Worm (Caenorhabditis elegans) whole organism, L4 larva: ENCODE results near the gene M176.16.
A peak's percentile ranks its signal among the peaks of the same experiment; 100 is the strongest.

ENCODE experiments used
- T26A8.4 ChIP-seq: fragments of 200-800 bp; sonication (Bioruptor generic); IDR thresholded peaks from 2 replicates; pipeline ENCODE4 v1.3.6; 2022; ENCODE audit warnings: missing genetic modification characterization, missing compliant biosample characterization
- Y5F2A.4 ChIP-seq: fragments of 200-800 bp; sonication (Bioruptor generic); optimal IDR thresholded peaks from 2 replicates; lab custom pipeline; 2018; ENCODE audit warnings: mild to moderate bottlenecking, missing genetic modification characterization, missing compliant biosample characterization
- ZK337.2 ChIP-seq: fragments of 200-800 bp; sonication (Bioruptor generic); IDR thresholded peaks from 2 replicates; pipeline ENCODE4 v1.3.6; 2022; ENCODE audit warnings: missing genetic modification reagents, missing genetic modification characterization, missing compliant biosample characterization
- arid-1 ChIP-seq: fragments of 200-800 bp; sonication (Bioruptor generic); conservative IDR thresholded peaks from 2 replicates; pipeline ENCODE4 v1.3.6; 2022; ENCODE audit warnings: missing genetic modification reagents, missing genetic modification characterization, missing compliant biosample characterization
- ceh-44 ChIP-seq: fragments of 200-800 bp; sonication (Bioruptor generic); IDR thresholded peaks from 2 replicates; pipeline ENCODE4 v1.3.6; 2022; ENCODE audit warnings: missing genetic modification reagents, missing genetic modification characterization, missing compliant biosample characterization
- ctbp-1 ChIP-seq: fragments of 200-800 bp; sonication (Bioruptor generic); IDR thresholded peaks from 2 replicates; pipeline ENCODE4 v1.3.6; 2022; ENCODE audit warnings: missing genetic modification reagents, missing genetic modification characterization, missing compliant biosample characterization
- daf-16 ChIP-seq, 3 experiments: sonication (generic microtip); optimal IDR thresholded peaks; 2 replicates each; lab custom pipeline; 2016 to 2017; ENCODE audit warnings: missing genetic modification characterization in 3 of 3, missing genetic modification reagents in 3 of 3, mild to moderate bottlenecking in 2 of 3, missing compliant biosample characterization in 2 of 3, missing biosample characterization in 1 of 3, moderate library complexity in 1 of 3
- daf-19 ChIP-seq: fragments of 200-800 bp; sonication (Bioruptor generic); conservative IDR thresholded peaks from 2 replicates; pipeline ENCODE4 v1.3.6; 2022; ENCODE audit warnings: missing genetic modification characterization, missing compliant biosample characterization
- dmd-6 ChIP-seq: fragments of 200-800 bp; sonication (Bioruptor generic); IDR thresholded peaks from 2 replicates; pipeline ENCODE4 v1.3.6; 2022; ENCODE audit warnings: missing genetic modification reagents, missing genetic modification characterization, missing compliant biosample characterization
- duxl-1 ChIP-seq: sonication (generic microtip); optimal IDR thresholded peaks from 2 replicates; lab custom pipeline; 2016; ENCODE audit warnings: mild to moderate bottlenecking, missing genetic modification characterization, moderate library complexity, missing compliant biosample characterization; ENCODE audit not compliant: poor library complexity
- hlh-11 ChIP-seq: fragments of 200-800 bp; sonication (Bioruptor generic); optimal IDR thresholded peaks from 2 replicates; lab custom pipeline; 2018; ENCODE audit warnings: mild to moderate bottlenecking, missing genetic modification characterization, missing compliant biosample characterization
- hlh-30 ChIP-seq: sonication (generic microtip); optimal IDR thresholded peaks from 2 replicates; lab custom pipeline; 2017; ENCODE audit warnings: antibody characterized with exemption, mild to moderate bottlenecking, missing genetic modification characterization, missing compliant biosample characterization; ENCODE audit not compliant: insufficient read depth
- jun-1 ChIP-seq: fragments of 150-350 bp; optimal IDR thresholded peaks from 2 replicates; lab custom pipeline; 2014; ENCODE audit warnings: missing biosample characterization, missing genetic modification reagents, missing genetic modification characterization
- madf-5 ChIP-seq, 2 experiments: fragments of 200-800 bp; sonication (Bioruptor generic); IDR thresholded peaks; 2 replicates each; pipeline ENCODE4 v1.3.6; 2022; ENCODE audit warnings: missing compliant biosample characterization in 2 of 2, missing genetic modification characterization in 2 of 2
- mdl-1 ChIP-seq, 2 experiments: fragments of 150-350 bp in 1 of 2; sonication (generic microtip) in 1 of 2; optimal IDR thresholded peaks; 2 replicates each; lab custom pipeline; 2014 to 2017; ENCODE audit warnings: missing biosample characterization in 2 of 2, missing genetic modification characterization in 2 of 2
- mxl-2 ChIP-seq: fragments of 200-800 bp; sonication (Bioruptor generic); conservative IDR thresholded peaks from 2 replicates; pipeline ENCODE4 v1.3.6; 2022; ENCODE audit warnings: missing genetic modification reagents, missing genetic modification characterization, missing compliant biosample characterization
- mxl-3 ChIP-seq: fragments of 200-800 bp; sonication (Bioruptor generic); optimal IDR thresholded peaks from 2 replicates; lab custom pipeline; 2018; ENCODE audit warnings: mild to moderate bottlenecking, missing genetic modification characterization, missing compliant biosample characterization
- nhr-25 ChIP-seq: sonication (generic microtip); optimal IDR thresholded peaks from 2 replicates; lab custom pipeline; 2017; ENCODE audit warnings: missing genetic modification characterization, mild to moderate bottlenecking, missing compliant biosample characterization, antibody characterized with exemption, moderate library complexity, borderline replicate concordance; ENCODE audit not compliant: insufficient read depth
- nhr-28 ChIP-seq: fragments of 150-350 bp; optimal IDR thresholded peaks from 2 replicates; lab custom pipeline; 2014; ENCODE audit warnings: missing biosample characterization, missing genetic modification characterization
- nhr-41 ChIP-seq: fragments of 200-800 bp; sonication (Bioruptor generic); IDR thresholded peaks from 2 replicates; pipeline ENCODE4 v1.3.6; 2022; ENCODE audit warnings: missing genetic modification reagents, missing genetic modification characterization, missing compliant biosample characterization
- nhr-48 ChIP-seq: sonication (generic microtip); optimal IDR thresholded peaks from 2 replicates; lab custom pipeline; 2016; ENCODE audit warnings: mild to moderate bottlenecking, missing genetic modification characterization, missing compliant biosample characterization
- pha-4 ChIP-seq, 2 experiments: fragments of 150-350 bp in 1 of 2; fragments of 200-800 bp in 1 of 2; sonication (Bioruptor generic) in 1 of 2; IDR thresholded peaks in 1 of 2; optimal IDR thresholded peaks in 1 of 2; 2 replicates each; pipeline versions ENCODE4 v1.3.6 to Lab custom; 2014 to 2022; ENCODE audit warnings: missing genetic modification characterization in 2 of 2, missing genetic modification reagents in 2 of 2, missing biosample characterization in 1 of 2, missing compliant biosample characterization in 1 of 2
- saeg-2 ChIP-seq: fragments of 200-800 bp; sonication (Bioruptor generic); IDR thresholded peaks from 2 replicates; pipeline ENCODE4 v1.3.6; 2022; ENCODE audit warnings: missing genetic modification reagents, missing genetic modification characterization, missing compliant biosample characterization
- set-16 ChIP-seq: fragments of 200-800 bp; sonication (Bioruptor generic); IDR thresholded peaks from 2 replicates; pipeline ENCODE4 v1.3.6; 2022; ENCODE audit warnings: missing genetic modification reagents, missing genetic modification characterization, missing compliant biosample characterization
- snpc-1.2 ChIP-seq: fragments of 200-800 bp; sonication (Bioruptor generic); IDR thresholded peaks from 2 replicates; pipeline ENCODE4 v1.3.6; 2022; ENCODE audit warnings: missing genetic modification reagents, missing genetic modification characterization, missing compliant biosample characterization
- spr-3 ChIP-seq: fragments of 200-800 bp; sonication (Bioruptor generic); optimal IDR thresholded peaks from 2 replicates; lab custom pipeline; 2018; ENCODE audit warnings: mild to moderate bottlenecking, missing genetic modification characterization, missing compliant biosample characterization
- unc-130 ChIP-seq: sonication (generic microtip); optimal IDR thresholded peaks from 2 replicates; lab custom pipeline; 2016; ENCODE audit warnings: missing genetic modification reagents, missing genetic modification characterization, missing compliant biosample characterization
- unc-62 ChIP-seq, 3 experiments: fragments of 150-350 bp in 1 of 3; sonication (generic microtip); optimal IDR thresholded peaks in 2 of 3; peaks in 1 of 3; 1 replicate in 1 of 3; 2 replicates in 2 of 3; lab custom pipeline; 2014 to 2017; ENCODE audit warnings: missing biosample characterization in 3 of 3, missing genetic modification characterization in 3 of 3, missing genetic modification reagents in 3 of 3, missing genotype in 1 of 3
- vab-7 ChIP-seq: fragments of 200-800 bp; sonication (Bioruptor generic); IDR thresholded peaks from 2 replicates; pipeline ENCODE4 v1.3.6; 2022; ENCODE audit warnings: missing genetic modification reagents, missing genetic modification characterization, missing compliant biosample characterization
- zag-1 ChIP-seq: fragments of 150-350 bp; optimal IDR thresholded peaks from 2 replicates; lab custom pipeline; 2014; ENCODE audit warnings: missing biosample characterization, missing genetic modification characterization
- zfp-3 ChIP-seq: fragments of 200-800 bp; sonication (Bioruptor generic); conservative IDR thresholded peaks from 2 replicates; pipeline ENCODE4 v1.3.6; 2022; ENCODE audit warnings: missing genetic modification reagents, missing genetic modification characterization, missing compliant biosample characterization

M176.16 gene

ce11 chrII:9418843-9419532, 671 bp downstream of the M176.16 start:
- TF ChIP-seq zag-1 (tag; lab: Kevin White, UChicago) (no peak), saeg-2 (GFP tag; lab: Robert Waterston, UW) (no peak), ZK337.2 (GFP tag; lab: Robert Waterston, UW) (no peak), unc-62 (GFP tag; optimal IDR thresholded peaks at IDR 0.05 in 1 of 2; lab: Kevin White, UChicago) (peak in 1 of 2 experiments; percentile 91), unc-62 (tag; optimal IDR thresholded peaks at IDR 0.05; lab: Kevin White, UChicago) (no peak), daf-19 (GFP tag; lab: Robert Waterston, UW) (no peak), mxl-2 (GFP tag; lab: Robert Waterston, UW) (no peak), snpc-1.2 (GFP tag; lab: Robert Waterston, UW) (no peak), hlh-11 (tag; lab: Kevin White, UChicago) (peak; percentile 3), nhr-48 (no peak), spr-3 (no peak), nhr-28 (tag; lab: Kevin White, UChicago) (peak; percentile 37), nhr-41 (GFP tag; lab: Robert Waterston, UW) (no peak), hlh-30 (tag; lab: Kevin White, UChicago) (peak; percentile 24), set-16 (GFP tag; lab: Robert Waterston, UW) (no peak), arid-1 (no peak), zfp-3 (GFP tag; lab: Robert Waterston, UW) (no peak), dmd-6 (GFP tag; lab: Robert Waterston, UW) (peak; percentile 58), daf-16 (GFP tag; optimal IDR thresholded peaks at IDR 0.05; lab: Kevin White, UChicago) (no peak), daf-16 (tag; optimal IDR thresholded peaks at IDR 0.05; lab: Kevin White, UChicago) (peak; percentile 10)
- TF ChIP-seq, all 104 proteins: peak for 6

ce11 chrII:9421969-9422368, 3.7 kb downstream of the M176.16 start, which contains the start of gene M176.11:
TSS of gene M176.11 (plus strand) at chrII:9422269.
- no peak for TF ChIP-seq T26A8.4 (GFP tag; lab: Robert Waterston, UW)
- no peak for TF ChIP-seq nhr-25 (tag; lab: Kevin White, UChicago)
- no peak for TF ChIP-seq duxl-1
- no peak for TF ChIP-seq set-16 (GFP tag; lab: Robert Waterston, UW)
- no peak for TF ChIP-seq nhr-48
- TF ChIP-seq nhr-41 (GFP tag; lab: Robert Waterston, UW), result no peak
- no peak for TF ChIP-seq mxl-3 (GFP tag; lab: Kevin White, UChicago)
- TF ChIP-seq snpc-1.2 (GFP tag; lab: Robert Waterston, UW), result no peak
- TF ChIP-seq jun-1 (tag; lab: Kevin White, UChicago), result no peak
- no peak for TF ChIP-seq nhr-28 (tag; lab: Kevin White, UChicago)
- no peak for TF ChIP-seq madf-5 (GFP tag; IDR thresholded peaks at IDR 0.05; lab: Robert Waterston, UW)

DNA sequence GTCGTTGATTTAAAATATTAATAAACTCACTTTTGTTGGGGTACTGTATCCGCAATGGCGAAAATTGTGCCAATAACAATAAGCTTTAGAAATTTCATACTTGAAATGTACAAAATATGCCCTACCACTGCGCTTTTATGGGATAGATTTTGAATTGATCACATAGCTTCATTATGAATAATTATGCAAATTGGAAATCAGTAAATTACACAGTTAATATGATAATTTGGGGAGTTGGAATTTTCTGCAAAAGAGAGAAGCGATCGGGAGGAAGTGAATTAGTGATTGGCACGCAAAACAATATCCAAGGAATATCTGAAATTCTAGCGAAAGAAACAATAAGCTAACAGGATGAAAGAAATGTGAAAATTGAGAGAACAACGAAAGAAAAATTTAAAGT, 7.8 kb downstream of the M176.16 start, which contains the start of gene M176.10:
M176.10 (minus strand) TSS at position 101 of the 400 bp plus-strand sequence.
- TF ChIP-seq zag-1 (tag; lab: Kevin White, UChicago), result no peak
- TF ChIP-seq vab-7 (GFP tag; lab: Robert Waterston, UW), result no peak
- TF ChIP-seq mdl-1 (tag; optimal IDR thresholded peaks at IDR 0.05; lab: Kevin White, UChicago), result no peak
- TF ChIP-seq duxl-1, result no peak
- no peak for TF ChIP-seq ctbp-1
- no peak for TF ChIP-seq ceh-44 (GFP tag; lab: Robert Waterston, UW)
- TF ChIP-seq Y5F2A.4, result no peak

ce11 chrII:9427644-9428043, 9.3 kb downstream of the M176.16 start, which contains the start of gene M176.5:
TSS of gene M176.5 (minus strand) at chrII:9427744.
- TF ChIP-seq unc-62 (GFP tag; optimal IDR thresholded peaks at IDR 0.05 in 1 of 2; lab: Kevin White, UChicago) (peak in 1 of 2 experiments; percentile 44), unc-62 (tag; optimal IDR thresholded peaks at IDR 0.05; lab: Kevin White, UChicago) (no peak), pha-4 (GFP tag; IDR thresholded peaks at IDR 0.05; lab: Robert Waterston, UW) (no peak), pha-4 (tag; optimal IDR thresholded peaks at IDR 0.05; lab: Kevin White, UChicago) (peak; percentile 42), unc-130 (GFP tag; lab: Kevin White, UChicago) (no peak)
